Worm (Caenorhabditis elegans): ENCODE measurements around the gene nhr-154.

nhr-154 gene

DNA sequence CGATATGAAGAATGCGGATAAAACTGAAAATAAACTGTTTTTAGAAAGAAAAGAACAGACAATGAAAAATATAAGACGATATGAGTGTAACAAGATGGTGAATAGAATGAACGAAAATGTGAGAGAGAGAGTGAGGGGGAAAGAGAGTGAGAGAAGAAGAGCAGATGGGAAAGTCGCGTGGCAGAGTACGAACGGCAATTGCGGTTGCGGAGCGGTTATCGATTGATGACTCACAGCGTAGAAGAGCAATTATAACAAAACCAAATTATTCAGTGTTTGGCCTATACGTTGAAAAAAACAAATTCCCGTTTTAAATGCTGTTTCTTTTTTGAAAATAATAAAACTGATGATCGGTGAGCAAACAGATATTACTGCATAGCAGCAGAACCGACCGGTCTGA is 35.7 kb upstream of the nhr-154 start, which contains the start of gene pqn-53 (continued):
- TF ChIP-seq lin-11 (tag; optimal IDR thresholded peaks at IDR 0.05) (peak; percentile 3), unc-62 (GFP tag; optimal IDR thresholded peaks at IDR 0.05) (no peak), lin-39 (tag; optimal IDR thresholded peaks at IDR 0.05) (no peak), nhr-10 (tag; optimal IDR thresholded peaks at IDR 0.05) (no peak), unc-55 (GFP tag; optimal IDR thresholded peaks at IDR 0.05) (peak; percentile 16), mbf-1 (tag; optimal IDR thresholded peaks at IDR 0.05) (no peak), ama-1 (optimal IDR thresholded peaks at IDR 0.05) (no peak), nhr-25 (tag; optimal IDR thresholded peaks at IDR 0.05) (no peak), ZK546.5 (tag; optimal IDR thresholded peaks at IDR 0.05) (no peak), nhr-12 (tag; optimal IDR thresholded peaks at IDR 0.05) (no peak), ztf-1 (GFP tag; conservative IDR thresholded peaks at IDR 0.05) (no peak), nhr-6 (tag; optimal IDR thresholded peaks at IDR 0.05) (no peak), lsy-2 (tag; optimal IDR thresholded peaks at IDR 0.05) (peak in 1 of 2 experiments; percentile 8), fos-1 (tag; optimal IDR thresholded peaks at IDR 0.05) (peak; percentile 93), ceh-16 (tag; optimal IDR thresholded peaks at IDR 0.05) (no peak), nhr-23 (tag; optimal IDR thresholded peaks at IDR 0.05) (no peak), gmeb-1 (tag; optimal IDR thresholded peaks at IDR 0.05) (no peak), nhr-11 (tag; optimal IDR thresholded peaks at IDR 0.05) (no peak), ceh-82 (tag; optimal IDR thresholded peaks at IDR 0.05) (no peak), sma-3 (GFP tag; optimal IDR thresholded peaks at IDR 0.05) (no peak), nhr-21 (tag; optimal IDR thresholded peaks at IDR 0.05) (no peak)

DNA sequence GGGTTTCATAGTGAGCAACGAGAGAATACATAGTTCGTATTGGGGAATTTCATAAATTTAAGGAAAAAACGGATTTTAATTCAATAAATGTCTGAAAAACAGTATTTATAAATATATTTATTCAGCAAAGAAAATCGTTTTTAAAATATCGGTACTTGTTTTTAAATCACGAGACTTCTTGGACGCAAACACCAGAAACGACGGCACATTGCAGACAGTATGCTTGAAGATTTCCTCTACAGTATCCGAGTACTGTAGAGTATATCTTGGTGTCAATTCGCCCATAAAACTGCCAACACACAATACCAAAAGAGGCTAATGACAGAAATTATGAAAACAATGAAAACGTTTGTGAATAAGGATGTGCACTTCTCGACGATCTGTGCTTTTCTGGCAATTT is 35.2 kb upstream of the nhr-154 start:
- TF ChIP-seq lsy-2 (tag; optimal IDR thresholded peaks at IDR 0.05) (peak in 1 of 2 experiments; percentile 59), nhr-21 (tag; optimal IDR thresholded peaks at IDR 0.05) (no peak), elt-1 (tag; optimal IDR thresholded peaks at IDR 0.05) (no peak), C34F6.9 (tag; optimal IDR thresholded peaks at IDR 0.05) (peak; percentile 19), alr-1 (tag; optimal IDR thresholded peaks at IDR 0.05) (no peak), unc-55 (GFP tag; optimal IDR thresholded peaks at IDR 0.05) (peak; percentile 43), sma-3 (GFP tag; optimal IDR thresholded peaks at IDR 0.05) (peak; percentile 1), nhr-129 (tag; optimal IDR thresholded peaks at IDR 0.05) (peak; percentile 30), skn-1 (tag; optimal IDR thresholded peaks at IDR 0.05) (no peak), lin-13 (GFP tag; optimal IDR thresholded peaks at IDR 0.05) (peak; percentile 42), ztf-1 (GFP tag; conservative IDR thresholded peaks at IDR 0.05) (no peak), aly-2 (tag; optimal IDR thresholded peaks at IDR 0.05) (no peak), snpc-4 (tag; optimal IDR thresholded peaks at IDR 0.05) (no peak)

DNA sequence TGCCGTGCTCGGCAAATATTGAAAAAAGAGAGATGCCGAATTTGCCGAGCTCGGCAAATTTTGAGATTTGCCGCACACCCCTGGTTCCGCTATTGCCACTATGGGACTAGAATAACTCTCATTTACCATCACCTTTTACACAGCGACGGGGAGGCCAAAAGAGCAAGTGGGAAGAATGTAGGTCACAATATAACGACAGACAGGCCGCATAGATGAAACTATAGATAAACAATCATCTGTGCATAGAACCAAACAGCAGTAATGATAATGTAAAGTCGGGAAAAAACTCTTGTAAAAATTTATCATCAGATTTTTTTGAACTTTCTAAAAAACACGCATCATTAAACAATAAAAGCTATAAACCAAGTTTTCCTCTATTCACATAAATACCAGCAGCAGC is 32.7 kb upstream of the nhr-154 start, which contains the start of gene kmo-2:
Gene kmo-2, minus strand, starts transcription at position 101 of the 400 bp plus-strand sequence.
- TF ChIP-seq zag-1 (tag; optimal IDR thresholded peaks at IDR 0.05) = no peak
- TF ChIP-seq nhr-12 (tag; optimal IDR thresholded peaks at IDR 0.05) = no peak
- TF ChIP-seq nhr-77 (tag; optimal IDR thresholded peaks at IDR 0.05) = no peak
- TF ChIP-seq nhr-11 (tag; optimal IDR thresholded peaks at IDR 0.05) = no peak
- no peak for TF ChIP-seq F13H6.1 (tag; optimal IDR thresholded peaks at IDR 0.05)
- TF ChIP-seq lin-39 (tag; optimal IDR thresholded peaks at IDR 0.05) = no peak
- TF ChIP-seq snpc-4 (tag; optimal IDR thresholded peaks at IDR 0.05) = no peak

DNA sequence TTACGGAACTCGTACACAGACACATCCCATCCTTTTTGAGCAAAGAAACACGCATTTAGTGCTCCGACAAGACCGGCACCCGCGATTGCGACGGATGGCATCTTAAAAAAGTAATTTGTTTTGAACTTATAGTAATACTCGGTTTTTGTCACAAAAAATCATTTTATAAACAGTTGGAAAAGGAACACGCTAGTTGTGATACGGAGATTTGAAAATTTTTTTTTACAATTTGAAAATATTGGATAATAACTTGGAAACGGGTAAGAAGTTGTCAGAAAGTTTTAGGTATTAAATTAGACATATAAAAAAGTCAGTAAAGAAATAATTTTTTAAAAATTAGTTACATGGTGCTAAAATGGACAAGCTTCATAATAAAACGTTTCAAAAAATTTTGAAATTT is 30.7 kb upstream of the nhr-154 start, which contains the start of gene kmo-1:
Gene kmo-1, minus strand, starts transcription at position 101 of the 400 bp plus-strand sequence.
- no peak for TF ChIP-seq unc-62 (GFP tag; optimal IDR thresholded peaks at IDR 0.05)
- no peak for TF ChIP-seq snpc-4 (tag; optimal IDR thresholded peaks at IDR 0.05)
- no peak for TF ChIP-seq egl-27 (tag; optimal IDR thresholded peaks at IDR 0.05)
- TF ChIP-seq mbf-1 (tag; optimal IDR thresholded peaks at IDR 0.05) = no peak
- TF ChIP-seq alr-1 (tag; optimal IDR thresholded peaks at IDR 0.05) = no peak
- TF ChIP-seq nhr-11 (tag; optimal IDR thresholded peaks at IDR 0.05) = no peak
- TF ChIP-seq fos-1 (tag; optimal IDR thresholded peaks at IDR 0.05) = no peak
- no peak for TF ChIP-seq nhr-23 (tag; optimal IDR thresholded peaks at IDR 0.05)
- no peak for TF ChIP-seq lsy-2 (tag; optimal IDR thresholded peaks at IDR 0.05)
- TF ChIP-seq lin-39 (tag; optimal IDR thresholded peaks at IDR 0.05) = no peak
- no peak for TF ChIP-seq aly-2 (tag; optimal IDR thresholded peaks at IDR 0.05)

DNA sequence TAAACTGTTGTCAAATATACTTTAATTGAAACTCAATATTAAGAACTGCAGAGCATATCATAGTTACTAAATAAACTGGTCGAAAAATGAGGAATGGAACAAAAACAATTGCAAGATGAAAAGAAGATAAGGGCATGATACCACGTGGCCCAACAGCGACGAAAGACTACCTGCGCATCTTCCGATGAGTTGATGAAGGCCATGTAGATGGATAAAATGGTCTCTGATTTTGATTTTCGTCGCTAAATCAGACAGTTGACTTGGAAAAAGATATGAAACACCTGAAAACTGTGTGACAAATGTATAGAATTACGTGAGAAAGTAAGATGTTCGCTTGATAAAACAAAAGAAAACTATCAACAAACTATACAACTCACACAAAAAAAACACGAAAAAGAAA is 29.6 kb upstream of the nhr-154 start:
- TF ChIP-seq nhr-25 (tag; optimal IDR thresholded peaks at IDR 0.05) (peak; percentile 44), ztf-4 (tag; optimal IDR thresholded peaks at IDR 0.05) (no peak), ztf-1 (GFP tag; conservative IDR thresholded peaks at IDR 0.05) (no peak), egl-27 (tag; optimal IDR thresholded peaks at IDR 0.05) (no peak), mdl-1 (tag; optimal IDR thresholded peaks at IDR 0.05) (peak; percentile 27 to 34), sma-9 (GFP tag; optimal IDR thresholded peaks at IDR 0.05) (peak; percentile 60), sma-9 (tag; optimal IDR thresholded peaks at IDR 0.05) (no peak), lin-13 (GFP tag; optimal IDR thresholded peaks at IDR 0.05) (no peak), nhr-21 (tag; optimal IDR thresholded peaks at IDR 0.05) (peak; percentile 54), crh-2 (tag; optimal IDR thresholded peaks at IDR 0.05) (peak; percentile 43), nhr-6 (tag; optimal IDR thresholded peaks at IDR 0.05) (no peak), lin-11 (tag; optimal IDR thresholded peaks at IDR 0.05) (no peak), fos-1 (tag; optimal IDR thresholded peaks at IDR 0.05) (peak; percentile 33), sem-4 (tag; optimal IDR thresholded peaks at IDR 0.05) (no peak), sma-3 (GFP tag; optimal IDR thresholded peaks at IDR 0.05) (peak; percentile 29), blmp-1 (tag; optimal IDR thresholded peaks at IDR 0.05; ENCODE audit: insufficient read depth) (peak; percentile 43), nhr-10 (tag; optimal IDR thresholded peaks at IDR 0.05) (no peak), nhr-129 (tag; optimal IDR thresholded peaks at IDR 0.05) (peak; percentile 34)

Measured in whole organism, L2 larva.